Worm (Caenorhabditis elegans) whole organism, midembryonic: Measurements from ENCODE around the gene grl-21.

Experiments
- T22C8.4 ChIP-seq: fragments of 200-800 bp; sonication (Bioruptor generic); IDR thresholded peaks from 2 replicates; pipeline ENCODE4 v1.3.6; 2022; ENCODE audit warnings: missing genetic modification characterization, missing compliant biosample characterization
- cog-1 ChIP-seq: sonication (generic microtip); optimal IDR thresholded peaks from 2 replicates; lab custom pipeline; 2016; ENCODE audit warnings: missing genetic modification characterization, missing compliant biosample characterization
- klf-2 ChIP-seq: fragments of 200-800 bp; sonication (Bioruptor generic); conservative IDR thresholded peaks from 2 replicates; pipeline ENCODE4 v1.3.6; 2022; ENCODE audit warnings: missing genetic modification reagents, missing genetic modification characterization, missing compliant biosample characterization
- ref-1 ChIP-seq: fragments of 200-800 bp; sonication (Bioruptor generic); conservative IDR thresholded peaks from 2 replicates; pipeline ENCODE4 v1.3.6; 2022; ENCODE audit warnings: missing genetic modification reagents, missing genetic modification characterization, missing compliant biosample characterization
- tab-1 ChIP-seq: fragments of 200-800 bp; sonication (Bioruptor generic); IDR thresholded peaks from 2 replicates; pipeline ENCODE4 v1.3.6; 2022; ENCODE audit warnings: missing genetic modification characterization, missing compliant biosample characterization
- ztf-23 ChIP-seq: fragments of 200-800 bp; sonication (Bioruptor generic); IDR thresholded peaks from 2 replicates; pipeline ENCODE4 v1.3.6; 2022; ENCODE audit warnings: missing genetic modification reagents, missing genetic modification characterization, missing compliant biosample characterization
- ztf-29 ChIP-seq: fragments of 200-800 bp; sonication (Bioruptor generic); IDR thresholded peaks from 2 replicates; pipeline ENCODE4 v1.3.6; 2022; ENCODE audit warnings: missing genetic modification reagents, missing genetic modification characterization, missing compliant biosample characterization

DNA sequence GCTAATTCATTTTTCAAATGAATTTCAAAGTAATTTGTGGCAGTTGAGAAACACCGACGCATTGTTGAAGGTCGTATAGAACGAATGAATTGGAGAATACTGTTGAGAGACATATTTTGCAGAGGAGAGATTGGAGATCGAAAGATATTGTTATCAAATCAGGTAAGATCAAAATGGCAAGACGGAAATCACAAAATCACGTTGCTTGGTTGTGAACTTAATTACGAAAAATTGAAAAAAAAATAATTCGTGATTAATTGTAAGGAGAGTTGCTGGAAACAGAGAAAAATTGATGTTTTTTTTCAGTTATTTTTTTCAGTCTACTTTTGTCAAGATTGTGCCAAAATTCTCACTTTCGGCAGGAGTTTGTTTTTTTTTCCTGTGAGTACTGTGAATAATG lies 12.8 kb downstream of the grl-21 start, which contains the start of gene T25B9.1:
- TF ChIP-seq klf-2 (GFP tag; lab: Robert Waterston, UW) (no peak), tab-1 (GFP tag; lab: Robert Waterston, UW) (no peak), cog-1 (tag; lab: Kevin White, UChicago) (no peak), T22C8.4 (no peak), ztf-23 (GFP tag; lab: Robert Waterston, UW) (no peak), ztf-29 (GFP tag; lab: Robert Waterston, UW) (no peak), ref-1 (GFP tag; lab: Robert Waterston, UW) (no peak)
